Fruit fly (Drosophila melanogaster) whole organism, pupa: ENCODE measurements around the gene gry.
A peak's percentile ranks its signal among the peaks of the same experiment; 100 is the strongest.

Experiments
- CG10348 ChIP-seq: fragments of 200-800 bp; sonication (Bioruptor generic); IDR thresholded peaks from 2 replicates; pipeline ENCODE4 v1.3.6; 2022; ENCODE audit warnings: missing biosample characterization, missing genetic modification characterization
- CG12605 ChIP-seq: fragments of 200-800 bp; sonication (Bioruptor generic); IDR thresholded peaks from 2 replicates; pipeline ENCODE4 v1.3.6; 2022; ENCODE audit warnings: missing biosample characterization, missing genetic modification characterization
- CG13204 ChIP-seq: fragments of 200-800 bp; sonication (Bioruptor generic); optimal IDR thresholded peaks from 2 replicates; lab custom pipeline; 2018; ENCODE audit warnings: missing biosample characterization, mild to moderate bottlenecking, missing genetic modification characterization, moderate library complexity
- CG14655 ChIP-seq: fragments of 200-800 bp; sonication (Bioruptor generic); optimal IDR thresholded peaks from 3 replicates; lab custom pipeline; 2017; ENCODE audit warnings: mild to moderate bottlenecking, missing biosample characterization, missing genetic modification reagents, missing genetic modification characterization
- CG15710 ChIP-seq: fragments of 200-800 bp; sonication (Bioruptor generic); optimal IDR thresholded peaks from 2 replicates; lab custom pipeline; 2018; ENCODE audit warnings: missing biosample characterization, mild to moderate bottlenecking, missing genetic modification characterization, moderate library complexity
- CG17806 ChIP-seq: fragments of 200-800 bp; sonication (Bioruptor generic); optimal IDR thresholded peaks from 2 replicates; lab custom pipeline; 2018; ENCODE audit warnings: missing biosample characterization, mild to moderate bottlenecking, missing genetic modification characterization, moderate library complexity
- CG32121 ChIP-seq: fragments of 200-800 bp; sonication (Bioruptor generic); IDR thresholded peaks from 2 replicates; pipeline ENCODE4 v1.3.6; 2022; ENCODE audit warnings: missing biosample characterization, missing genetic modification characterization
- CG34367 ChIP-seq: fragments of 200-800 bp; sonication (Bioruptor generic); optimal IDR thresholded peaks from 2 replicates; lab custom pipeline; 2018; ENCODE audit warnings: missing biosample characterization, mild to moderate bottlenecking, missing genetic modification characterization
- CG4496 ChIP-seq: fragments of 200-800 bp; sonication (Bioruptor generic); IDR thresholded peaks from 3 replicates; pipeline ENCODE4 v1.3.6; 2022; ENCODE audit warnings: missing biosample characterization, missing genetic modification characterization
- CG8159 ChIP-seq: fragments of 200-800 bp; sonication (Bioruptor generic); optimal IDR thresholded peaks from 3 replicates; lab custom pipeline; 2018; ENCODE audit warnings: missing biosample characterization, mild to moderate bottlenecking, missing genetic modification characterization, moderate library complexity
- CG8301 ChIP-seq: fragments of 200-800 bp; sonication (Bioruptor generic); optimal IDR thresholded peaks from 2 replicates; lab custom pipeline; 2018; ENCODE audit warnings: missing biosample characterization, mild to moderate bottlenecking, missing genetic modification characterization
- CG9948 ChIP-seq: fragments of 200-800 bp; sonication (Bioruptor generic); optimal IDR thresholded peaks from 2 replicates; lab custom pipeline; 2018; ENCODE audit warnings: missing biosample characterization, mild to moderate bottlenecking, missing genetic modification characterization, moderate library complexity
- D1 ChIP-seq: fragments of 200-800 bp; sonication (Bioruptor generic); optimal IDR thresholded peaks from 2 replicates; lab custom pipeline; 2018; ENCODE audit warnings: missing biosample characterization, mild to moderate bottlenecking, missing genetic modification characterization, moderate library complexity
- EcR ChIP-seq: fragments of 200-800 bp; sonication (Bioruptor generic); optimal IDR thresholded peaks from 3 replicates; lab custom pipeline; 2019; ENCODE audit warnings: missing biosample characterization, missing genetic modification characterization, mild to moderate bottlenecking, moderate library complexity, missing genetic modification reagents
- Ets98B ChIP-seq: fragments of 200-800 bp; sonication (Bioruptor generic); IDR thresholded peaks from 2 replicates; pipeline ENCODE4 v1.3.6; 2022; ENCODE audit warnings: missing biosample characterization, missing genetic modification characterization
- Pif1A ChIP-seq: fragments of 200-800 bp; sonication (Bioruptor generic); optimal IDR thresholded peaks from 3 replicates; lab custom pipeline; 2016; ENCODE audit warnings: missing biosample characterization, missing genetic modification characterization
- Pif1B ChIP-seq: fragments of 200-800 bp; sonication (Bioruptor generic); optimal IDR thresholded peaks from 3 replicates; lab custom pipeline; 2016; ENCODE audit warnings: missing biosample characterization, missing genetic modification characterization
- Snoo ChIP-seq: fragments of 200-800 bp; sonication (Bioruptor generic); optimal IDR thresholded peaks from 3 replicates; lab custom pipeline; 2017; ENCODE audit warnings: missing biosample characterization, mild to moderate bottlenecking, missing genetic modification characterization, inconsistent platforms
- fd96Ca ChIP-seq: fragments of 200-800 bp; sonication (Bioruptor generic); IDR thresholded peaks from 3 replicates; pipeline ENCODE4 v1.3.6; 2022; ENCODE audit warnings: missing biosample characterization, missing genetic modification characterization
- gl ChIP-seq: fragments of 200-800 bp; sonication (Bioruptor generic); optimal IDR thresholded peaks from 2 replicates; lab custom pipeline; 2018; ENCODE audit warnings: missing biosample characterization, mild to moderate bottlenecking, missing genetic modification characterization
- rn ChIP-seq: fragments of 200-800 bp; sonication (Bioruptor generic); IDR thresholded peaks from 2 replicates; pipeline ENCODE4 v1.3.6; 2022; ENCODE audit warnings: missing biosample characterization, missing genetic modification characterization

The gry gene

DNA sequence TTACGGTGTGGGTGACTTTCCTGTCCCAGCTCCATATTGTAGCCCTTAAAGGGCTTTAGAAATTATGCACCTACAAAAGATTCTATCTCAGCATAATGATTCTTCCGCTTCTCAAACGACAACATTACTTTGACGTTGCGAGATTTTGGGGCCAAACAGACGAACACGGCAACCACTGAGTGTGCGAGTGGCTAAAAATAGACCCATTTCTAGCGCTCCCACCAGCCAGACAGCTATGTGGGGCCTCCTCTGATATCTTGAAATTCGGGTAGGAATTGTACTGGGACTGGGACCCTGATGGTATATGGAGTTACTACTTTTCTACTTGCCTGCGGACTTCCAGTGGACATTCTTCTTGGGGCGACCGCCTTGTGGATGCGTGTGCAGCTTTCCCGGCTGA is 21.0 kb upstream of the gry start:
- no peak for TF ChIP-seq rn

DNA sequence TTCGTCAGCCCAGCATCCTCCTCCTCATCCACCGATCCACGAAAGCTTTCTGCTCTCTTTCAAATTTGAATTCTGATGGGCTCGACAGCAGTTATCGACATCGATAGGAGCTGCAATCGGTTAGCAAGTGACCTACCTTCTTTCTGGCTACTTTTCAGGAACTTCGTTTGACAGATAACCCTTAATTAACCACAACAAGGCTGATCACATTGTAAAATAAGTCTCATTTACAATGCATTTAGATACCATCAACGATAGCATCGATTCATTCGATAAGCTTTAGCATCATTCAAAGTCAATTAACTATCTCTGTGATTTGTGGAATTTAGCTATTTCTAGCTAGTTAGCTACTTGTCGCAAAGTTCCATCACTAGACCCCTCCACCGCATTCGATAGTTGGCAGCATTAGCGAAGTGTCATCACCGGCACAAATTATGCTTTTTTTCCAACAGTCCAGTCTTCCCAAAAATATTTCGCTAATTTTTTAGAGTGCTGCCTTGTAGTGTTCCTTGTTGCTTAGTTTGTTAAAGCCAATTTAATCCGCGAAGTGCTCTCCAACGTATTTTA is 20.3 kb upstream of the gry start, which contains the start of the genes MnM and Girdin:
Gene MnM, minus strand, starts transcription at position 51 of the 567 bp plus-strand sequence.
Gene Girdin, plus strand, starts transcription at position 401 of the 567 bp plus-strand sequence.
- peak; percentile 35; the same call in 1 of the 2 replicates for TF ChIP-seq CG32121 (GFP tag; lab: Robert Waterston, UW)
- 0 out of 3 replicates have a peak, but pooled peaks have one; percentile 53 for TF ChIP-seq fd96Ca (GFP tag; lab: Robert Waterston, UW)
- TF ChIP-seq CG8159 (tag; lab: Kevin White, UChicago) = no peak
- no peak for TF ChIP-seq CG8301 (tag; lab: Kevin White, UChicago)
- peak; percentile 7 for TF ChIP-seq EcR (GFP tag; lab: Kevin White, UChicago)
- TF ChIP-seq CG10348 (GFP tag; lab: Robert Waterston, UW) = peak; percentile 16; the same call in 1 of the 2 replicates

DNA sequence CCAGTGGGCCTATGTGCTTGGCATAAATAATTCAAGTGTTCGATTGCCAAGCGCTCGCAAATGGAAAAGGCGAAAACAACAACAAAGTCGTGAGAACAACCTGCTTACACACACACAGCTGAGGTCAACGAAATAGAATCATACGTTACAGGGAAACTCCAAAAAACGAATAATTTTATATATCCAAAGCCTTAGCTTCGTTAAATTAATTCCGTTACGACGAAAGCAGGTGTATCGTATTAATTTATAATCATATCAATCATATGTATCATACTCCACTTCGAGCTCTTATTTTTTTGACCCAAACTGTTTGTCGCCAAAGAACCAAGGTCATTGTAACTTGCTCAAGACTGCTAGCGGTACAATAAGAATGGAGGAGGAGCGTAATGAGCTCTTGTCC is 19.4 kb upstream of the gry start:
- TF ChIP-seq CG12605 (GFP tag; lab: Robert Waterston, UW) (peak; percentile 91), Snoo (tag; lab: Kevin White, UChicago) (peak; percentile 92), CG13204 (GFP tag; lab: Kevin White, UChicago) (peak; percentile 87), Ets98B (peak; percentile 92), gl (tag; lab: Kevin White, UChicago) (peak; percentile 89), Pif1A (no peak), CG17806 (peak; percentile 93), rn (peak; percentile 78), CG9948 (tag; lab: Kevin White, UChicago) (peak; percentile 93), D1 (no peak), CG34367 (tag; lab: Kevin White, UChicago) (peak; percentile 89), CG4496 (peak; percentile 95), EcR (GFP tag; lab: Kevin White, UChicago) (peak; percentile 98), fd96Ca (GFP tag; lab: Robert Waterston, UW) (peak; percentile 92), CG15710 (tag; lab: Kevin White, UChicago) (peak; percentile 93), CG8159 (tag; lab: Kevin White, UChicago) (peak; percentile 95), CG10348 (GFP tag; lab: Robert Waterston, UW) (peak; percentile 19; the same call in 1 of the 2 replicates), CG32121 (GFP tag; lab: Robert Waterston, UW) (peak; percentile 81), Pif1B (GFP tag; lab: Kevin White, UChicago) (peak; percentile 92), CG8301 (tag; lab: Kevin White, UChicago) (peak; percentile 94), CG14655 (GFP tag; lab: Kevin White, UChicago) (no peak)
- TF ChIP-seq, all 21 proteins: peak for 18

- TF ChIP-seq EcR (GFP tag; lab: Kevin White, UChicago) (no peak), CG9948 (tag; lab: Kevin White, UChicago) (no peak), Snoo (tag; lab: Kevin White, UChicago) (no peak), rn (no peak), CG13204 (GFP tag; lab: Kevin White, UChicago) (no peak), CG15710 (tag; lab: Kevin White, UChicago) (no peak), gl (tag; lab: Kevin White, UChicago) (no peak), CG32121 (GFP tag; lab: Robert Waterston, UW) (no peak), D1 (no peak)
- TF ChIP-seq, all 21 proteins: peak for 0
Observed at dm6 chr3L:3184104-3184503, 14.8 kb upstream of the gry start, which contains the start of gene CG42494. TSS of gene CG42494 (plus strand) at chr3L:3184404.

- TF ChIP-seq CG32121 (GFP tag; lab: Robert Waterston, UW) (no peak), EcR (GFP tag; lab: Kevin White, UChicago) (no peak), Snoo (tag; lab: Kevin White, UChicago) (no peak), gl (tag; lab: Kevin White, UChicago) (no peak), CG14655 (GFP tag; lab: Kevin White, UChicago) (no peak), CG4496 (no peak), CG12605 (GFP tag; lab: Robert Waterston, UW) (no peak), rn (no peak), D1 (no peak), CG10348 (GFP tag; lab: Robert Waterston, UW) (no peak), CG13204 (GFP tag; lab: Kevin White, UChicago) (no peak), CG34367 (tag; lab: Kevin White, UChicago) (no peak), CG15710 (tag; lab: Kevin White, UChicago) (no peak), CG8159 (tag; lab: Kevin White, UChicago) (no peak), fd96Ca (GFP tag; lab: Robert Waterston, UW) (no peak), Ets98B (no peak), CG8301 (tag; lab: Kevin White, UChicago) (no peak), Pif1A (no peak), CG17806 (no peak)
Observed at dm6 chr3L:3186364-3186763, 12.5 kb upstream of the gry start, which contains the start of gene CG32284. TSS of gene CG32284 (plus strand) at chr3L:3186664.

- no peak for TF ChIP-seq Pif1A
- no peak for TF ChIP-seq Snoo (tag; lab: Kevin White, UChicago)
Observed at dm6 chr3L:3187263-3187662, 11.6 kb upstream of the gry start, which contains the start of gene CG14957. TSS of gene CG14957 (plus strand) at chr3L:3187563.
